Fruit fly (Drosophila melanogaster): ENCODE data around the gene bru3.

The bru3 gene

DNA sequence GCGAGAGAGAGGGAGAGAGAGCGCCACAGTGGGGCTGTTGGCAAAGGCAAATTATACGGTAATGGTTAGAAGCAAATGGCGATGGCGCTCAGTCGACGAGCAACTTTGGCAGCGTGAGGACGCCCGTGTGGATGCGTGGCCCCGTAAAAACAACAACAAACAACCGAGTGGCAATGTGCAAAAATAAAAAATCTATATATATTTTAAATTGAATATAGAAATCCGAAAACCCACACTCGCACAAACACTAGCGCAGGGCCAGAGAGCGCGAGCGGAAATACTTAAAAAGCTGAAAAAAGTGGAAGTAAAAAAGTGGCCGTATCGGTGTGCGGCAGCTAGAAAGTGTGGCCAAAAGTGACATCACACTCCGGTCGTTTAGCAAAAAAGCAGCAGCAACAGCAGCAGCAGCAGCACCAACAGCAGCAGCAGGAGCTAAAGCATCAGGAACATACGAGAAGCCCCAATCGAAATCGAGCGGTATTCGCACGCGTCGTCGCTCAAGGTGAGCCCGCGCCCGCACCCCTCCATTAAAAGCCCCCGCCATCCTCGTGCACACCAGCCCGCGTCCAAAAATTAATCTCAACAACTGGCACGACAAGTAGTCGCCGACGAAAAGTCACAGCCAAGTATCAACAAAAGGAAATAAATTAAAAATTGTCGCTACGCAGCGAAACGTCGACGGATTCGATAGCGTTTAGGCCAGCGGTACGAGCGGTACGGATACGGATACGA, 325.6 kb downstream of the bru3 start, which contains the start of gene stv (continued):
- TF ChIP-seq abd-A (tag; optimal IDR thresholded peaks at IDR 0.05) (no peak), Blimp-1 (GFP tag; optimal IDR thresholded peaks at IDR 0.05) (no peak), salm (tag; optimal IDR thresholded peaks at IDR 0.05) (no peak), CG8359 (GFP tag; optimal IDR thresholded peaks at IDR 0.05; ENCODE audit: borderline replicate concordance) (no peak), fru (optimal IDR thresholded peaks at IDR 0.05) (no peak), lbe (GFP tag; optimal IDR thresholded peaks at IDR 0.05) (no peak), so (GFP tag; IDR thresholded peaks at IDR 0.05) (peak; percentile 6; the same call in 1 of the 3 replicates), CoRest (tag; optimal IDR thresholded peaks at IDR 0.05) (no peak), CG10543 (GFP tag; optimal IDR thresholded peaks at IDR 0.05) (peak; percentile 57), CG16779 (GFP tag; IDR thresholded peaks at IDR 0.05) (0 out of 2 replicates have a peak, but pooled peaks have one; percentile 5), lab (GFP tag; optimal IDR thresholded peaks at IDR 0.05) (no peak), Aef1 (GFP tag; IDR thresholded peaks at IDR 0.05) (peak; percentile 66), CG3847 (GFP tag; IDR thresholded peaks at IDR 0.05) (no peak), CG8478 (optimal IDR thresholded peaks at IDR 0.05) (no peak), Atf6 (GFP tag; IDR thresholded peaks at IDR 0.05) (peak; percentile 7; the same call in 1 of the 2 replicates), ATbp (GFP tag; optimal IDR thresholded peaks at IDR 0.05) (no peak), CG14710 (tag; optimal IDR thresholded peaks at IDR 0.05) (no peak), CG1233 (GFP tag; optimal IDR thresholded peaks at IDR 0.05) (no peak), crol (GFP tag; IDR thresholded peaks at IDR 0.05) (peak; percentile 70), tna (GFP tag; IDR thresholded peaks at IDR 0.05; ENCODE audit: partially characterized antibody) (peak; percentile 21; the same call in 1 of the 2 replicates), CG15479 (GFP tag; optimal IDR thresholded peaks at IDR 0.05) (no peak), dm (GFP tag; optimal IDR thresholded peaks at IDR 0.05) (no peak), seq (GFP tag; IDR thresholded peaks at IDR 0.05) (no peak), sc (optimal IDR thresholded peaks at IDR 0.05) (no peak), sc (GFP tag; optimal IDR thresholded peaks at IDR 0.05) (no peak), jigr1 (GFP tag; IDR thresholded peaks at IDR 0.05) (no peak), grn (GFP tag; optimal IDR thresholded peaks at IDR 0.05) (no peak), Dip2 (GFP tag; IDR thresholded peaks at IDR 0.05) (no peak), oc (tag; optimal IDR thresholded peaks at IDR 0.05) (no peak)

DNA sequence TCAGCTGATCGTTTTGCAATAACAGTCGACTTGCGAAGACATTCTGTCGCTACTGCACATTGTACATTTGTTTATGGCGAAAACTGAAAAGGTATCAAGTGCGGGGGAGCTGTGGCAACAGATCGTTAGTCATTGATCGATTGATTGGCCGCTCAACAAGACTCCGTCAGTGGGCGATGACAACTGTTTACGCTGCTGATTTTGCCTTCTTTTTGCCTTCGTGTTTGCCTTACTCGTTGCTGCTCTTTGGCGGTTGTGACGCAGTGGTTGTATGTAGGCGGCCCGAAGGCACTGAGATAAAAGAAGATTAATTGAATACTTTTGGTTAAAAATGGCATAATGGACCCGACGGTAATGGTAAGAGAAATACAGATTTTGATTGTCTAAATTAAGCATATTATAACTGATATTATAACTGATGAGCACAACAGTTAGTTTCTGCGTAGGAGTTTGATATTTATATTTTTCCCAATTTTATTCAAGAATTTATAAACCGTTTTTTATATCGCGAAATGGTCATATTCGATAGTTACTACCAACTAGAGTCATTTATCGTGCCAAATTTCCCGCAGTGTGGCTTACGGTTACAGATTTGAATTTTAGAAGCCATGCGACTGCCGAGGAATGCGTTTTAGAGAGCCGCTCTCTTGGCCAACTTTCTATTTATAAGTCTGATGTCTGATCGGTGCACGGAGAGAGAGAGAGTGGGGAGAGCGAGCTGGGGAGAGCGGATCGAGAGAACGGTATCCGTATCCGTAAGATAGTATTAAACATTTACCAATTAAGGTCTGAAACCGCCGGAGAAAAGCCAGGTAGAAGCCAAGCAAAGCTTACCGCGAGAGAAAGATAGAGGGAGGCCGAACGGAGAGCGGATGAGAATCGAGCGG, 326.4 kb downstream of the bru3 start:
- TF ChIP-seq aop (GFP tag; IDR thresholded peaks at IDR 0.05) (no peak), MTF-1 (GFP tag; optimal IDR thresholded peaks at IDR 0.05; ENCODE audit: borderline replicate concordance) (peak; percentile 55), exex (tag; optimal IDR thresholded peaks at IDR 0.05) (peak; percentile 16), CG10543 (GFP tag; optimal IDR thresholded peaks at IDR 0.05) (peak; percentile 69), CG10366 (GFP tag; IDR thresholded peaks at IDR 0.05) (peak; percentile 81), grau (tag; optimal IDR thresholded peaks at IDR 0.05) (peak; percentile 93), Xrp1 (GFP tag; IDR thresholded peaks at IDR 0.05) (peak; percentile 85), CG2889 (GFP tag; IDR thresholded peaks at IDR 0.05) (peak; percentile 80), MESR4 (GFP tag; optimal IDR thresholded peaks at IDR 0.05) (no peak), dmrt11E (tag; optimal IDR thresholded peaks at IDR 0.05) (peak; percentile 66), Hsf (GFP tag; optimal IDR thresholded peaks at IDR 0.05) (peak; percentile 74), CG11398 (GFP tag; optimal IDR thresholded peaks at IDR 0.05) (peak; percentile 35), Gsc (GFP tag; IDR thresholded peaks at IDR 0.05) (peak; percentile 56; the same call in 1 of the 2 replicates), CG10147 (GFP tag; optimal IDR thresholded peaks at IDR 0.05) (peak; percentile 94), lov (optimal IDR thresholded peaks at IDR 0.05) (no peak), lov (GFP tag; IDR thresholded peaks at IDR 0.05) (peak; percentile 39; the same call in 1 of the 3 replicates), kay (GFP tag; optimal IDR thresholded peaks at IDR 0.05) (peak; percentile 81), pho (GFP tag; optimal IDR thresholded peaks at IDR 0.05) (peak; percentile 71), p53 (GFP tag; optimal IDR thresholded peaks at IDR 0.05) (no peak), CG7556 (GFP tag; optimal IDR thresholded peaks at IDR 0.05) (peak; percentile 94), peb (GFP tag; IDR thresholded peaks at IDR 0.05) (peak; percentile 58; the same call in 1 of the 2 replicates)

Measured in whole organism, embryonic.